Worm (Caenorhabditis elegans): ENCODE measurements around the gene T21E8.6.

- TF ChIP-seq nhr-237 (tag; optimal IDR thresholded peaks at IDR 0.05): no peak
- TF ChIP-seq snpc-4 (tag; optimal IDR thresholded peaks at IDR 0.05): no peak
- no peak for TF ChIP-seq sem-2 (GFP tag; optimal IDR thresholded peaks at IDR 0.05)
- TF ChIP-seq unc-39 (tag; optimal IDR thresholded peaks at IDR 0.05): no peak
- no peak for TF ChIP-seq nhr-28 (tag; optimal IDR thresholded peaks at IDR 0.05)
- no peak for TF ChIP-seq nhr-12 (tag; optimal IDR thresholded peaks at IDR 0.05)
- no peak for TF ChIP-seq ceh-43 (GFP tag; optimal IDR thresholded peaks at IDR 0.05)
- TF ChIP-seq ztf-11 (tag; optimal IDR thresholded peaks at IDR 0.05): no peak
- TF ChIP-seq unc-120 (tag; optimal IDR thresholded peaks at IDR 0.05; ENCODE audit: poor library complexity, severe bottlenecking): no peak
- no peak for TF ChIP-seq ham-2 (GFP tag; optimal IDR thresholded peaks at IDR 0.05)
Measured at ce11 chrX:10834568-10834967, 47.5 kb upstream of the T21E8.6 start.
